In the genomic region with DNA sequence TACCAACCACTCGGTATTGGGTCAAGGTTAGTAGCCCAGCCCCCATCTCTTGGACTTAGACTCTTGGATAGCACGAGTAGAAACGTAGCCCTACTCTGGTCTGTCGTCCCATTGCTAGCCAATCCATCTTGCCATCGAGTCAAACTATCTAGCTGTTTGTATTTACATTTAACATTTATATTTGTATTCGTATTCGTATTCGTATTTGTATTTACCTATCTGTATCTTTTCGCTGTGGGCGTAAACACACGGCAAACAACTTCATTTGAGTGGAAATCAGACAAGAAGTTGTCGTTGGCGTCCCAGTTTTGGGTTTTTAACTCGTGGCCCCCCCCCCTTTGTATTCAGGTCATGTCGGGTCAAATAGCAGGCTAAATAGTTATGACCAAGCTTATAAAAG, we compare ENCODE assay signal across 1 fruit fly cellular context.
TF ChIP-seq lines count a peak whose summit lies in the region.

No protein-coding gene starts in this region.

TF ChIP-seq in whole organism, embryonic, 481 proteins besides CTCF, POLR2A, EP300 and RAD21 (continued from another document):
- TF ChIP-seq CG3065 (GFP tag; optimal IDR thresholded peaks at IDR 0.05; lab: Kevin White, UChicago) (peak; percentile 10), fru (optimal IDR thresholded peaks at IDR 0.05; lab: Kevin White, UChicago) (no peak), ftz-f1 (GFP tag; optimal IDR thresholded peaks at IDR 0.05; lab: Kevin White, UChicago) (no peak), hkb (optimal IDR thresholded peaks at IDR 0.05; lab: Kevin White, UChicago) (no peak), hkb (GFP tag; IDR thresholded peaks at IDR 0.05; lab: Robert Waterston, UW) (0 out of 2 replicates have a peak, but pooled peaks have one; percentile 27), CG2889 (GFP tag; IDR thresholded peaks at IDR 0.05; lab: Robert Waterston, UW) (no peak), CG2202 (tag; optimal IDR thresholded peaks at IDR 0.05; lab: Kevin White, UChicago) (peak; percentile 45), cg (GFP tag; optimal IDR thresholded peaks at IDR 0.05; lab: Kevin White, UChicago) (peak; percentile 28), Pdp1 (GFP tag; optimal IDR thresholded peaks at IDR 0.05; lab: Kevin White, UChicago) (peak in 1 of 2 experiments; percentile 15), ara (GFP tag; IDR thresholded peaks at IDR 0.05; lab: Robert Waterston, UW) (peak; percentile 37; the same call in 1 of the 2 replicates), CG11696 (GFP tag; IDR thresholded peaks at IDR 0.05; lab: Robert Waterston, UW) (no peak), wdn (GFP tag; IDR thresholded peaks at IDR 0.05; lab: Robert Waterston, UW) (no peak), CG17359 (tag; optimal IDR thresholded peaks at IDR 0.05; lab: Kevin White, UChicago) (peak; percentile 14), CG11504 (tag; optimal IDR thresholded peaks at IDR 0.05; lab: Kevin White, UChicago) (peak; percentile 2), CG7839 (tag; optimal IDR thresholded peaks at IDR 0.05; lab: Kevin White, UChicago) (no peak), Meics (GFP tag; optimal IDR thresholded peaks at IDR 0.05; lab: Kevin White, UChicago) (peak; percentile 50), pan (optimal IDR thresholded peaks at IDR 0.05; lab: Kevin White, UChicago) (no peak), pan (GFP tag; optimal IDR thresholded peaks at IDR 0.05 in 1 of 2, IDR thresholded peaks at IDR 0.05 in 1 of 2) (no peak), CG33557 (GFP tag; optimal IDR thresholded peaks at IDR 0.05; lab: Kevin White, UChicago) (peak; percentile 51), Neu2 (GFP tag; optimal IDR thresholded peaks at IDR 0.05; lab: Kevin White, UChicago; ENCODE audit: borderline replicate concordance) (no peak), CG14710 (tag; optimal IDR thresholded peaks at IDR 0.05; lab: Kevin White, UChicago) (peak; percentile 39), CG5245 (GFP tag; optimal IDR thresholded peaks at IDR 0.05; lab: Kevin White, UChicago) (no peak), CG13424 (tag; optimal IDR thresholded peaks at IDR 0.05; lab: Kevin White, UChicago) (peak; percentile 32), yki (optimal IDR thresholded peaks at IDR 0.05; lab: Kevin White, UChicago) (no peak)
